Worm (Caenorhabditis elegans) whole organism, L1 larva: Measurements from ENCODE around the gene gcsh-1.

Source experiments
- C16A3.4 ChIP-seq: fragments of 150-350 bp; optimal IDR thresholded peaks from 2 replicates; lab custom pipeline; 2014; ENCODE audit warnings: missing biosample characterization, missing genetic modification characterization
- C34B4.2 ChIP-seq: sonication (generic microtip); optimal IDR thresholded peaks from 2 replicates; lab custom pipeline; 2017; ENCODE audit warnings: mild to moderate bottlenecking, missing genetic modification characterization, missing compliant biosample characterization
- Y116A8C.19 ChIP-seq: sonication (generic microtip); optimal IDR thresholded peaks from 2 replicates; lab custom pipeline; 2016; ENCODE audit warnings: missing compliant biosample characterization, missing genetic modification characterization, borderline replicate concordance
- aly-2 ChIP-seq: fragments of 150-350 bp; optimal IDR thresholded peaks from 2 replicates; lab custom pipeline; 2014; ENCODE audit warnings: missing biosample characterization, missing genetic modification characterization
- ama-1 ChIP-seq: fragments of 150-350 bp; optimal IDR thresholded peaks from 2 replicates; lab custom pipeline; 2014
- blmp-1 ChIP-seq: fragments of 150-350 bp; optimal IDR thresholded peaks from 2 replicates; lab custom pipeline; 2014; ENCODE audit warnings: missing biosample characterization, missing genetic modification characterization
- ceh-63 ChIP-seq: fragments of 200-800 bp; sonication (Bioruptor generic); optimal IDR thresholded peaks from 2 replicates; lab custom pipeline; 2018; ENCODE audit warnings: mild to moderate bottlenecking, missing genetic modification characterization, missing compliant biosample characterization
- ceh-8 ChIP-seq: fragments of 200-800 bp; sonication (Bioruptor generic); optimal IDR thresholded peaks from 2 replicates; lab custom pipeline; 2018; ENCODE audit warnings: mild to moderate bottlenecking, missing genetic modification characterization, moderate library complexity, missing compliant biosample characterization
- ceh-82 ChIP-seq, 3 experiments: fragments of 150-350 bp in 1 of 3; sonication (generic microtip) in 2 of 3; optimal IDR thresholded peaks; 2 replicates each; lab custom pipeline; 2014 to 2017; ENCODE audit warnings: missing biosample characterization in 3 of 3, missing genetic modification characterization in 3 of 3
- ceh-88 ChIP-seq: fragments of 200-800 bp; sonication (Bioruptor generic); IDR thresholded peaks from 2 replicates; pipeline ENCODE4 v1.3.6; 2022; ENCODE audit warnings: missing genetic modification characterization, missing compliant biosample characterization
- ceh-90 ChIP-seq: sonication (generic microtip); optimal IDR thresholded peaks from 2 replicates; lab custom pipeline; 2016; ENCODE audit warnings: missing genetic modification characterization, missing compliant biosample characterization
- ces-1 ChIP-seq: fragments of 150-350 bp; optimal IDR thresholded peaks from 2 replicates; lab custom pipeline; 2014; ENCODE audit warnings: missing biosample characterization, missing genetic modification reagents, missing genetic modification characterization
- dpl-1 ChIP-seq, 3 experiments: fragments of 150-350 bp in 2 of 3; sonication (generic microtip) in 1 of 3; optimal IDR thresholded peaks; 2 replicates each; lab custom pipeline; 2014 to 2017; ENCODE audit warnings: missing biosample characterization in 3 of 3, missing genetic modification characterization in 3 of 3, missing genetic modification reagents in 3 of 3
- dsc-1 ChIP-seq: sonication (generic microtip); optimal IDR thresholded peaks from 2 replicates; lab custom pipeline; 2016; ENCODE audit warnings: mild to moderate bottlenecking, missing genetic modification characterization, missing compliant biosample characterization
- efl-1 ChIP-seq, 4 experiments: fragments of 150-350 bp; optimal IDR thresholded peaks in 3 of 4; peaks in 1 of 4; 1 replicate in 1 of 4; 2 replicates in 3 of 4; lab custom pipeline; 2014; ENCODE audit warnings: missing biosample characterization in 2 of 4, missing genetic modification characterization in 2 of 4, missing genetic modification reagents in 2 of 4
- efl-3 ChIP-seq: fragments of 200-800 bp; sonication (Bioruptor generic); optimal IDR thresholded peaks from 2 replicates; lab custom pipeline; 2018; ENCODE audit warnings: mild to moderate bottlenecking, missing genetic modification characterization, missing compliant biosample characterization
- elt-3 ChIP-seq, 6 experiments: fragments of 150-350 bp in 1 of 6; sonication (generic microtip); optimal IDR thresholded peaks; 2 replicates each; lab custom pipeline; 2017 to 2018; ENCODE audit warnings: missing biosample characterization in 6 of 6, missing genetic modification characterization in 6 of 6, inconsistent platforms in 1 of 6
- fkh-10 ChIP-seq: sonication (generic microtip); optimal IDR thresholded peaks from 2 replicates; lab custom pipeline; 2017; ENCODE audit warnings: missing biosample characterization, missing genetic modification reagents, missing genetic modification characterization
- fkh-4 ChIP-seq: sonication (generic microtip); optimal IDR thresholded peaks from 2 replicates; lab custom pipeline; 2016; ENCODE audit warnings: missing compliant biosample characterization, missing genetic modification characterization, borderline replicate concordance
- fkh-8 ChIP-seq: sonication (generic microtip); optimal IDR thresholded peaks from 2 replicates; lab custom pipeline; 2016; ENCODE audit warnings: mild to moderate bottlenecking, missing genetic modification characterization, missing compliant biosample characterization
- fos-1 ChIP-seq: fragments of 150-350 bp; optimal IDR thresholded peaks from 2 replicates; lab custom pipeline; 2014; ENCODE audit warnings: missing biosample characterization, missing genetic modification characterization
- hlh-4 ChIP-seq: sonication (generic microtip); optimal IDR thresholded peaks from 2 replicates; lab custom pipeline; 2016; ENCODE audit warnings: mild to moderate bottlenecking, missing genetic modification characterization, missing compliant biosample characterization
- jun-1 ChIP-seq: fragments of 150-350 bp; optimal IDR thresholded peaks from 2 replicates; lab custom pipeline; 2014; ENCODE audit warnings: missing biosample characterization, missing genetic modification reagents, missing genetic modification characterization
- lin-13 ChIP-seq: fragments of 150-350 bp; optimal IDR thresholded peaks from 2 replicates; lab custom pipeline; 2014; ENCODE audit warnings: missing biosample characterization, missing genetic modification reagents, missing genetic modification characterization
- lin-14 ChIP-seq: fragments of 200-800 bp; sonication (Bioruptor generic); optimal IDR thresholded peaks from 2 replicates; lab custom pipeline; 2018; ENCODE audit warnings: mild to moderate bottlenecking, missing genetic modification characterization, moderate library complexity, missing compliant biosample characterization
- lin-15B ChIP-seq: fragments of 150-350 bp; sonication (generic microtip); optimal IDR thresholded peaks from 3 replicates; lab custom pipeline; 2014; ENCODE audit warnings: missing biosample characterization, missing genetic modification characterization
- lsy-2 ChIP-seq, 2 experiments: fragments of 150-350 bp; optimal IDR thresholded peaks; 2 replicates each; lab custom pipeline; 2014; ENCODE audit warnings: missing biosample characterization in 2 of 2, missing genetic modification characterization in 2 of 2
- mab-9 ChIP-seq: fragments of 200-800 bp; sonication (Bioruptor generic); IDR thresholded peaks from 2 replicates; pipeline ENCODE4 v1.3.6; 2022; ENCODE audit warnings: missing genetic modification reagents, missing genetic modification characterization, missing compliant biosample characterization
- mep-1 ChIP-seq: fragments of 150-350 bp; optimal IDR thresholded peaks from 2 replicates; lab custom pipeline; 2014; ENCODE audit warnings: missing biosample characterization, missing genetic modification characterization
- nhr-11 ChIP-seq: fragments of 150-350 bp; optimal IDR thresholded peaks from 2 replicates; lab custom pipeline; 2014; ENCODE audit warnings: missing biosample characterization, missing genetic modification characterization
- nhr-19 ChIP-seq: fragments of 200-800 bp; sonication (Bioruptor generic); conservative IDR thresholded peaks from 2 replicates; pipeline ENCODE4 v1.3.6; 2022; ENCODE audit warnings: missing genetic modification characterization, missing compliant biosample characterization
- nhr-28 ChIP-seq: fragments of 150-350 bp; optimal IDR thresholded peaks from 2 replicates; lab custom pipeline; 2014; ENCODE audit warnings: missing biosample characterization, missing genetic modification characterization
- nhr-47 ChIP-seq: sonication (generic microtip); optimal IDR thresholded peaks from 2 replicates; lab custom pipeline; 2016; ENCODE audit warnings: mild to moderate bottlenecking, missing genetic modification characterization, moderate library complexity, missing compliant biosample characterization
- nhr-76 ChIP-seq: sonication (generic microtip); optimal IDR thresholded peaks from 2 replicates; lab custom pipeline; 2017; ENCODE audit warnings: missing biosample characterization, missing genetic modification characterization
- nhr-84 ChIP-seq: sonication (generic microtip); optimal IDR thresholded peaks from 2 replicates; lab custom pipeline; 2017; ENCODE audit warnings: missing biosample characterization, missing genetic modification characterization
- nhr-85 ChIP-seq: sonication (generic microtip); peaks from one replicate; lab custom pipeline; 2016; ENCODE audit warnings: missing genetic modification characterization, inconsistent platforms, missing compliant biosample characterization
- nhr-90 ChIP-seq: sonication (generic microtip); optimal IDR thresholded peaks from 2 replicates; lab custom pipeline; 2016; ENCODE audit warnings: mild to moderate bottlenecking, missing genetic modification characterization, missing compliant biosample characterization; ENCODE audit not compliant: poor library complexity
- pax-3 ChIP-seq: fragments of 200-800 bp; sonication (Bioruptor generic); optimal IDR thresholded peaks from 2 replicates; lab custom pipeline; 2018; ENCODE audit warnings: mild to moderate bottlenecking, missing genetic modification characterization, moderate library complexity, missing compliant biosample characterization
- pqm-1 ChIP-seq: sonication (generic microtip); optimal IDR thresholded peaks from 3 replicates; lab custom pipeline; 2017; ENCODE audit warnings: missing biosample characterization, missing genetic modification characterization
- rnt-1 ChIP-seq: sonication (generic microtip); optimal IDR thresholded peaks from 2 replicates; lab custom pipeline; 2016; ENCODE audit warnings: mild to moderate bottlenecking, missing genetic modification characterization, moderate library complexity, missing compliant biosample characterization
- skn-1 ChIP-seq: fragments of 150-350 bp; optimal IDR thresholded peaks from 2 replicates; lab custom pipeline; 2014; ENCODE audit warnings: missing biosample characterization, missing genetic modification characterization
- sptf-1 ChIP-seq: fragments of 150-350 bp; optimal IDR thresholded peaks from 2 replicates; lab custom pipeline; 2014; ENCODE audit warnings: missing biosample characterization, missing genetic modification characterization
- tlp-1 ChIP-seq: fragments of 150-350 bp; optimal IDR thresholded peaks from 2 replicates; lab custom pipeline; 2014; ENCODE audit warnings: missing biosample characterization, missing genetic modification characterization
- unc-86 ChIP-seq: sonication (generic microtip); optimal IDR thresholded peaks from 2 replicates; lab custom pipeline; 2016; ENCODE audit warnings: missing genetic modification characterization, missing compliant biosample characterization
- vab-15 ChIP-seq: sonication (generic microtip); optimal IDR thresholded peaks from 2 replicates; lab custom pipeline; 2017; ENCODE audit warnings: missing genotype, mild to moderate bottlenecking, missing genetic modification characterization, missing compliant biosample characterization
- xbp-1 ChIP-seq: sonication (generic microtip); optimal IDR thresholded peaks from 2 replicates; lab custom pipeline; 2016; ENCODE audit warnings: missing genetic modification characterization, missing compliant biosample characterization
- zag-1 ChIP-seq: fragments of 150-350 bp; optimal IDR thresholded peaks from 2 replicates; lab custom pipeline; 2014; ENCODE audit warnings: missing biosample characterization, missing genetic modification characterization
- ztf-4 ChIP-seq: fragments of 150-350 bp; optimal IDR thresholded peaks from 2 replicates; lab custom pipeline; 2014; ENCODE audit warnings: missing biosample characterization, missing genetic modification characterization

gcsh-1 gene

ce11 chrX:14489945-14490344 is 24.9 kb downstream of the gcsh-1 start, which contains the start of gene his-24 (continued):
- TF ChIP-seq nhr-28 (no peak), Y116A8C.19 (tag; lab: Kevin White, UChicago) (no peak), nhr-84 (tag; lab: Kevin White, UChicago) (no peak), mab-9 (peak; percentile 65), nhr-47 (peak; percentile 87), tlp-1 (tag; lab: Kevin White, UChicago) (no peak), pqm-1 (tag; lab: Kevin White, UChicago) (no peak), hlh-4 (tag; lab: Kevin White, UChicago) (no peak), pax-3 (tag; lab: Kevin White, UChicago) (peak; percentile 18), ceh-88 (GFP tag; lab: Robert Waterston, UW) (no peak), nhr-90 (tag; lab: Kevin White, UChicago) (peak; percentile 62), fkh-10 (GFP tag; lab: Kevin White, UChicago) (peak; percentile 50), fos-1 (tag; lab: Kevin White, UChicago) (peak; percentile 12), efl-1 (optimal IDR thresholded peaks at IDR 0.05; lab: Kevin White, UChicago) (peak; percentile 46 to 48), efl-1 (GFP tag; optimal IDR thresholded peaks at IDR 0.05 in 1 of 2; lab: Kevin White, UChicago) (peak in 1 of 2 experiments; percentile 53), aly-2 (tag; lab: Kevin White, UChicago) (no peak), ceh-63 (GFP tag; lab: Kevin White, UChicago) (no peak), blmp-1 (tag; lab: Kevin White, UChicago) (peak; percentile 5), zag-1 (tag; lab: Kevin White, UChicago) (no peak), C34B4.2 (tag; lab: Kevin White, UChicago) (no peak), skn-1 (tag; lab: Kevin White, UChicago) (peak; percentile 43), jun-1 (tag; lab: Kevin White, UChicago) (peak; percentile 83), fkh-4 (no peak), efl-3 (peak; percentile 39), C16A3.4 (tag; lab: Kevin White, UChicago) (peak; percentile 80), lin-15B (tag; lab: Kevin White, UChicago) (no peak), lin-14 (peak; percentile 89), xbp-1 (tag; lab: Kevin White, UChicago) (peak; percentile 68), ces-1 (no peak), nhr-11 (tag; lab: Kevin White, UChicago) (no peak), ztf-4 (tag; lab: Kevin White, UChicago) (no peak), nhr-76 (no peak), nhr-85 (tag; lab: Kevin White, UChicago) (peak; percentile 85), dpl-1 (GFP tag; optimal IDR thresholded peaks at IDR 0.05; lab: Kevin White, UChicago) (peak in 2 of 3 experiments; percentile 27 to 49), lin-13 (GFP tag; lab: Kevin White, UChicago) (peak; percentile 52), fkh-8 (tag; lab: Kevin White, UChicago) (peak; percentile 72), sptf-1 (tag; lab: Kevin White, UChicago) (no peak), unc-86 (peak; percentile 51), lsy-2 (tag; optimal IDR thresholded peaks at IDR 0.05; lab: Kevin White, UChicago) (peak; percentile 52 to 66), dsc-1 (tag; lab: Kevin White, UChicago) (peak; percentile 58), nhr-19 (GFP tag; lab: Robert Waterston, UW) (peak; percentile 75), mep-1 (peak; percentile 35), ceh-90 (tag; lab: Kevin White, UChicago) (no peak), ceh-82 (tag; optimal IDR thresholded peaks at IDR 0.05; lab: Kevin White, UChicago) (peak; percentile 45 to 87 (median 48)), elt-3 (tag; optimal IDR thresholded peaks at IDR 0.05; lab: Kevin White, UChicago) (peak in 2 of 6 experiments; percentile 9 to 56), ceh-8 (GFP tag; lab: Kevin White, UChicago) (peak; percentile 52), vab-15 (tag; lab: Kevin White, UChicago) (peak; percentile 40), ama-1 (lab: Kevin White, UChicago) (peak; percentile 74), rnt-1 (peak; percentile 75)
